Fruit fly (Drosophila melanogaster) whole organism, prepupa: ENCODE results near the gene scpr-C.

Experiments used
- Blimp-1 ChIP-seq: fragments of 200-800 bp; sonication (Bioruptor generic); optimal IDR thresholded peaks from 3 replicates; lab custom pipeline; 2017; ENCODE audit warnings: missing biosample characterization, missing genetic modification characterization, mild to moderate bottlenecking, moderate library complexity, missing genetic modification reagents
- CG10631 ChIP-seq: fragments of 200-800 bp; sonication (Bioruptor generic); optimal IDR thresholded peaks from 2 replicates; lab custom pipeline; 2016; ENCODE audit warnings: missing biosample characterization, missing genetic modification characterization
- CG11294 ChIP-seq: fragments of 200-800 bp; sonication (Bioruptor generic); IDR thresholded peaks from 2 replicates; pipeline ENCODE4 v1.3.6; 2022; ENCODE audit warnings: missing biosample characterization, missing genetic modification characterization
- CG11762 ChIP-seq: fragments of 200-800 bp; sonication (Bioruptor generic); optimal IDR thresholded peaks from 3 replicates; lab custom pipeline; 2016; ENCODE audit warnings: missing biosample characterization, missing genetic modification characterization; ENCODE audit not compliant: insufficient read depth
- CG11902 ChIP-seq: fragments of 200-800 bp; sonication (Bioruptor generic); optimal IDR thresholded peaks from 3 replicates; lab custom pipeline; 2016; ENCODE audit warnings: missing biosample characterization, missing genetic modification characterization
- CG15336 ChIP-seq: fragments of 200-800 bp; sonication (Bioruptor generic); IDR thresholded peaks from 2 replicates; pipeline ENCODE4 v1.3.6; 2022; ENCODE audit warnings: missing biosample characterization, missing genetic modification characterization
- CG16779 ChIP-seq: fragments of 200-800 bp; sonication (Bioruptor generic); optimal IDR thresholded peaks from 3 replicates; lab custom pipeline; 2017; ENCODE audit warnings: missing biosample characterization, mild to moderate bottlenecking, missing genetic modification characterization
- CG3032 ChIP-seq: fragments of 200-800 bp; optimal IDR thresholded peaks from 2 replicates; lab custom pipeline; 2019; ENCODE audit warnings: missing biosample characterization, mild to moderate bottlenecking, missing genetic modification characterization, moderate library complexity
- CG31627 ChIP-seq: fragments of 200-800 bp; sonication (Bioruptor generic); optimal IDR thresholded peaks from 3 replicates; lab custom pipeline; 2016; ENCODE audit warnings: missing biosample characterization, missing genetic modification characterization
- CG32006 ChIP-seq: fragments of 200-800 bp; sonication (Bioruptor generic); optimal IDR thresholded peaks from 3 replicates; lab custom pipeline; 2017; ENCODE audit warnings: missing biosample characterization, mild to moderate bottlenecking, missing genetic modification characterization
- CG34406 ChIP-seq: fragments of 200-800 bp; sonication (Bioruptor generic); optimal IDR thresholded peaks from 3 replicates; lab custom pipeline; 2016; ENCODE audit warnings: missing biosample characterization, missing genetic modification characterization
- CG6792 ChIP-seq: fragments of 200-800 bp; sonication (Bioruptor generic); optimal IDR thresholded peaks from 3 replicates; lab custom pipeline; 2016; ENCODE audit warnings: missing biosample characterization, missing genetic modification characterization
- CG6808 ChIP-seq: fragments of 200-800 bp; sonication (Bioruptor generic); optimal IDR thresholded peaks from 3 replicates; lab custom pipeline; 2017; ENCODE audit warnings: missing biosample characterization, missing genetic modification characterization, mild to moderate bottlenecking, moderate library complexity, missing genetic modification reagents
- CG6854 ChIP-seq: fragments of 200-800 bp; sonication (Bioruptor generic); optimal IDR thresholded peaks from 2 replicates; lab custom pipeline; 2017; ENCODE audit warnings: missing biosample characterization, mild to moderate bottlenecking, missing genetic modification characterization
- CG8319 ChIP-seq: fragments of 200-800 bp; sonication (Bioruptor generic); optimal IDR thresholded peaks from 3 replicates; lab custom pipeline; 2016; ENCODE audit warnings: missing biosample characterization, missing genetic modification characterization
- CG8632 ChIP-seq: fragments of 200-800 bp; sonication (Bioruptor generic); optimal IDR thresholded peaks from 3 replicates; lab custom pipeline; 2016; ENCODE audit warnings: missing biosample characterization, missing genetic modification characterization
- CG9139 ChIP-seq: fragments of 200-800 bp; sonication (Bioruptor generic); optimal IDR thresholded peaks from 3 replicates; lab custom pipeline; 2017; ENCODE audit warnings: missing biosample characterization, mild to moderate bottlenecking, missing genetic modification characterization
- Eip75B ChIP-seq: fragments of 200-800 bp; sonication (Bioruptor generic); optimal IDR thresholded peaks from 3 replicates; lab custom pipeline; 2016; ENCODE audit warnings: missing biosample characterization, missing genetic modification characterization
- Eip78C ChIP-seq: fragments of 200-800 bp; sonication (Bioruptor generic); peaks from one replicate; lab custom pipeline; 2016; ENCODE audit warnings: missing biosample characterization, missing genetic modification characterization
- Ets21C ChIP-seq: fragments of 200-800 bp; sonication (Bioruptor generic); optimal IDR thresholded peaks from 3 replicates; lab custom pipeline; 2016; ENCODE audit warnings: missing biosample characterization, missing genetic modification characterization
- Hr38 ChIP-seq: sonication (Bioruptor generic); optimal IDR thresholded peaks from 2 replicates; lab custom pipeline; 2016; ENCODE audit warnings: missing biosample characterization, missing genetic modification characterization
- Lpt ChIP-seq: fragments of 200-800 bp; sonication (Bioruptor generic); optimal IDR thresholded peaks from 3 replicates; lab custom pipeline; 2016; ENCODE audit warnings: missing biosample characterization, missing genetic modification characterization
- Met ChIP-seq: fragments of 200-800 bp; sonication (Bioruptor generic); optimal IDR thresholded peaks from 3 replicates; lab custom pipeline; 2016; ENCODE audit warnings: missing biosample characterization, missing genetic modification characterization
- OdsH ChIP-seq: fragments of 200-800 bp; sonication (Bioruptor generic); optimal IDR thresholded peaks from 3 replicates; lab custom pipeline; 2016; ENCODE audit warnings: missing biosample characterization, missing genetic modification characterization
- Smox ChIP-seq: fragments of 200-800 bp; sonication (Bioruptor generic); optimal IDR thresholded peaks from 3 replicates; lab custom pipeline; 2016; ENCODE audit warnings: missing biosample characterization, missing genetic modification characterization
- Sox15 ChIP-seq: fragments of 200-800 bp; sonication (Bioruptor generic); optimal IDR thresholded peaks from 3 replicates; lab custom pipeline; 2016; ENCODE audit warnings: missing biosample characterization, missing genetic modification characterization
- acj6 ChIP-seq: fragments of 200-800 bp; sonication (Bioruptor generic); optimal IDR thresholded peaks from 3 replicates; lab custom pipeline; 2016; ENCODE audit warnings: missing biosample characterization, missing genetic modification characterization
- cyc ChIP-seq: fragments of 200-800 bp; sonication (Bioruptor generic); optimal IDR thresholded peaks from 3 replicates; lab custom pipeline; 2016; ENCODE audit warnings: missing biosample characterization, missing genetic modification characterization
- eg ChIP-seq: fragments of 200-800 bp; sonication (Bioruptor generic); IDR thresholded peaks from 3 replicates; pipeline ENCODE4 v1.3.6; 2022; ENCODE audit warnings: missing biosample characterization, missing genetic modification characterization
- esn ChIP-seq: fragments of 200-800 bp; sonication (Bioruptor generic); optimal IDR thresholded peaks from 2 replicates; lab custom pipeline; 2016; ENCODE audit warnings: missing biosample characterization, mild to moderate bottlenecking, missing genetic modification characterization, moderate library complexity
- fd85E ChIP-seq: fragments of 200-800 bp; sonication (Bioruptor generic); optimal IDR thresholded peaks from 3 replicates; lab custom pipeline; 2016; ENCODE audit warnings: missing biosample characterization, missing genetic modification characterization
- fkh ChIP-seq: fragments of 200-800 bp; sonication (Bioruptor generic); optimal IDR thresholded peaks from 3 replicates; lab custom pipeline; 2017; ENCODE audit warnings: missing biosample characterization, mild to moderate bottlenecking, missing genetic modification characterization, moderate library complexity
- net ChIP-seq: fragments of 200-800 bp; sonication (Bioruptor generic); optimal IDR thresholded peaks from 3 replicates; lab custom pipeline; 2016; ENCODE audit warnings: missing biosample characterization, missing genetic modification characterization
- pdm3 ChIP-seq: fragments of 200-800 bp; sonication (Bioruptor generic); optimal IDR thresholded peaks from 3 replicates; lab custom pipeline; 2016; ENCODE audit warnings: missing biosample characterization, missing genetic modification characterization
- salr ChIP-seq, 2 experiments: fragments of 200-800 bp; sonication (Bioruptor generic); optimal IDR thresholded peaks; 3 replicates each; lab custom pipeline; 2016 to 2018; ENCODE audit warnings: missing biosample characterization in 2 of 2, missing genetic modification characterization in 2 of 2, mild to moderate bottlenecking in 1 of 2
- spab ChIP-seq: fragments of 200-800 bp; sonication (Bioruptor generic); optimal IDR thresholded peaks from 2 replicates; lab custom pipeline; 2017; ENCODE audit warnings: missing biosample characterization, mild to moderate bottlenecking, missing genetic modification characterization, missing genetic modification reagents
- ss ChIP-seq, 2 experiments: fragments of 200-800 bp; sonication (Bioruptor generic); optimal IDR thresholded peaks; 2 replicates in 1 of 2; 3 replicates in 1 of 2; lab custom pipeline; 2017 to 2018; ENCODE audit warnings: mild to moderate bottlenecking in 2 of 2, missing biosample characterization in 2 of 2, missing genetic modification characterization in 2 of 2, moderate library complexity in 1 of 2
- svp ChIP-seq: fragments of 200-800 bp; sonication (Bioruptor generic); peaks from one replicate; lab custom pipeline; 2016; ENCODE audit warnings: missing biosample characterization, missing genetic modification characterization
- topi ChIP-seq: fragments of 200-800 bp; sonication (Bioruptor generic); optimal IDR thresholded peaks from 3 replicates; lab custom pipeline; 2016; ENCODE audit warnings: missing biosample characterization, missing genetic modification characterization
- vri ChIP-seq: fragments of 200-800 bp; sonication (Bioruptor generic); optimal IDR thresholded peaks from 3 replicates; lab custom pipeline; 2016; ENCODE audit warnings: missing biosample characterization, mild to moderate bottlenecking, missing genetic modification characterization

Gene scpr-C

DNA sequence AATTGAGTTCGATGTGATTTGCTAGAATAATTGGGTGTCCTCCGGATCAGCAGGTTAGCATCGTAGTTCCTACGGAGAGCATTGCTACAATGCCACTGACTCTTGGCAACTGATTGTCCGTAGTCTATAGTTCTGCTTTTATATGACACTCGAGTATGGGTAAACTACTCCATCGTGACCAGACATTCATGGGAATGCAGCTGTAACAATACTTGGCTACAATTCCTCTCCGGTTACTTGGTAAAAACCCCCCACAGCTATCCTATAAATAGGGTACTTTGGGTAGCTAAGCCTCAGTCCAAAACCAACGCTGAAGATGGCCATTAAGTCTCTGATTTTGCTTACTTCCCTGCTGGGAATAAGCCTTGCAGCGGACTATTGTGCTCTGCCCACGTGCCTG lies at the start of gene scpr-C:
TSS of gene scpr-C (plus strand) at position 301 of the 400 bp plus-strand sequence.
- TF ChIP-seq Ets21C (GFP tag; lab: Kevin White, UChicago) (no peak), fkh (GFP tag; lab: Kevin White, UChicago) (no peak), Blimp-1 (no peak), ss (GFP tag; optimal IDR thresholded peaks at IDR 0.05; lab: Kevin White, UChicago) (no peak), CG8319 (GFP tag; lab: Kevin White, UChicago) (no peak), CG3032 (tag; lab: Kevin White, UChicago) (no peak), CG6792 (GFP tag; lab: Kevin White, UChicago) (no peak), Eip75B (no peak), CG8632 (GFP tag; lab: Kevin White, UChicago) (no peak), Hr38 (no peak)

DNA sequence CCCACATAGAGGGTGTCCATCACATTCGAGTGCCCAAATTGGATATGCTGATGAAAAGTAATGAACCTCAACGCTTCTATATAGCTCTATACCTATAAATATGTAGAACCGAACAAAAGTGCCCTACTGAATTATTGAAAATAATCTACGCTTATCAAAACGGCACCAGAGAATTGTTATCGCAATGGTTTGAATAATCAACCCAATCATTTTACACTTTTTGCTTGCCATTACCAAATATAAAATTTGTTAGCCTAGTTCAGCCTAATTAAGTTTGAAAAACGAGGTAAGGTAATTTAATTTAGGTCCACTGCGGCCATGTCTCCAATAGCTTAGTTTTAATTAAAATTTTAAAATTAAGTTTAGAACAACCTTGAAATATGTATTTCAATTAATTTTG lies 49.5 kb upstream of the scpr-C start:
- no peak for TF ChIP-seq eg (GFP tag; lab: Robert Waterston, UW)
- no peak for TF ChIP-seq CG15336 (GFP tag; lab: Robert Waterston, UW)
- TF ChIP-seq acj6 (GFP tag; lab: Kevin White, UChicago), result no peak
- TF ChIP-seq Met (GFP tag; lab: Kevin White, UChicago), result no peak
- TF ChIP-seq CG34406 (GFP tag; lab: Kevin White, UChicago), result no peak
- TF ChIP-seq Eip75B, result no peak
- TF ChIP-seq Sox15 (GFP tag; lab: Kevin White, UChicago), result no peak
- no peak for TF ChIP-seq CG9139 (GFP tag; lab: Kevin White, UChicago)
- no peak for TF ChIP-seq spab
- no peak for TF ChIP-seq CG6808 (GFP tag; lab: Kevin White, UChicago)
- no peak for TF ChIP-seq Lpt
- TF ChIP-seq CG11902 (GFP tag; lab: Kevin White, UChicago), result no peak
- TF ChIP-seq CG31627 (GFP tag; lab: Kevin White, UChicago), result no peak
- TF ChIP-seq topi (GFP tag; lab: Kevin White, UChicago), result no peak

DNA sequence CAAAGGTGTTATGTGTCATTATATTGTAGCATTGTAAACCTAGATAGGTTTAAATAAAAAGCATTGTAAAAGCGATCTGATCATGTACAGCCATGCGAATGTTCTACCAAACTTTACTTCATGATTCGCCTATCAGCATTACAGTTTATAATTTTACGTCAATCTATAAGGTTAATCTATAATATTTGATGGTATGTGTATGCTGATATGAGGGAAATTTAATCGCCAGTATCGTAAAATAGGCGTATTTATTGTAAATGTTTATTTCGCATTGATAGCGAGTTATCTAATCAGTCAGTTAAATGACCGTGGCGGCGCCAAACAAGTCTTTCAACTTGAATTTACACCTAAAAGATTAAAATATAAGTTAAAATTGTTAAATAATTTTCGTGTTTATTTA lies 47.7 kb upstream of the scpr-C start:
- no peak for TF ChIP-seq cyc
- no peak for TF ChIP-seq acj6 (GFP tag; lab: Kevin White, UChicago)
- no peak for TF ChIP-seq CG10631 (GFP tag; lab: Kevin White, UChicago)
- TF ChIP-seq CG8319 (GFP tag; lab: Kevin White, UChicago), result no peak
- TF ChIP-seq CG6854 (GFP tag; lab: Kevin White, UChicago), result no peak
- no peak for TF ChIP-seq fd85E (GFP tag; lab: Kevin White, UChicago)
- TF ChIP-seq, all 60 proteins: peak for 0

DNA sequence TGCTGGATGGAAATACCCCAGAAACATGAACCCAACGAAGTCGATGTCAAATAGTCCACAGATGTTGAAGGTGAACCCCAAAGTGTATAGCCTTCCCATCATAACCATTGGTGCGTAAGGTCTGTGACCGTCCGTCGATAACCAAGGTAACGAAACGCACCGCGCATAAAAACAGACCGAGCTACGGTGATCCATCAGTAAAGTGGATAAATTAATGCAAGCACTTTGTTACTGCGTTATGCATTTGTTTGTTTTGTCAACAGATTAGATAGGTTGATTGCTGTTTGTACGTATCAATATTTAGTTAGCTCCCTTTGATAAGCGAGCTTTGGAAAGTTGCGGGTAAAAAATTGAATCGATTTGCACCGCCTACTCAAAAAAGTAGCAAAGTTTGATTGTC lies 47.0 kb upstream of the scpr-C start:
- TF ChIP-seq fkh (GFP tag; lab: Kevin White, UChicago), result peak; percentile 47
- no peak for TF ChIP-seq Smox (GFP tag; lab: Kevin White, UChicago)
- TF ChIP-seq, all 60 proteins: peak for 1

DNA sequence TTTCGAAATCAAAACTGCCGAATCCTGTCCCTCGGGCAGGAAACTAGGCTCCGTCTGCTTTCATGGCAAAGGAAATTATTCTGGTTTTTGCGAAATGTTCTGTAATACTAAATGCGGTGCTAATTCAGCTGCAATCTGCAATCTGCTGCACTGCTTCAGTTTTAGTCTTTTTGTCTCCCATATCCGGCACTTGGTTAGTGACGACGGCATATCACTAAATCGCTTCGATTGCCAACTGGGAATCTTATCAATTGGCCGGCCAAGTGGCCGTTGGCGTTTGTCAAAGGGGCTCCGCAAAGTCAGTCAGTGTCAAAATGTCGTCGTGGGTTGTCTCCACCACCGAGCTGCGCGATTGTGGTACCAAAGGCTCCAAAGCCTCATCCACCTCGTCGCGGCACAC lies 29.5 kb upstream of the scpr-C start, which contains the start of gene CG18577:
TSS of gene CG18577 (plus strand) at position 301 of the 400 bp plus-strand sequence.
- TF ChIP-seq fd85E (GFP tag; lab: Kevin White, UChicago) (no peak), CG11294 (no peak), Eip78C (GFP tag; lab: Kevin White, UChicago) (no peak), OdsH (GFP tag; lab: Kevin White, UChicago) (no peak)

DNA sequence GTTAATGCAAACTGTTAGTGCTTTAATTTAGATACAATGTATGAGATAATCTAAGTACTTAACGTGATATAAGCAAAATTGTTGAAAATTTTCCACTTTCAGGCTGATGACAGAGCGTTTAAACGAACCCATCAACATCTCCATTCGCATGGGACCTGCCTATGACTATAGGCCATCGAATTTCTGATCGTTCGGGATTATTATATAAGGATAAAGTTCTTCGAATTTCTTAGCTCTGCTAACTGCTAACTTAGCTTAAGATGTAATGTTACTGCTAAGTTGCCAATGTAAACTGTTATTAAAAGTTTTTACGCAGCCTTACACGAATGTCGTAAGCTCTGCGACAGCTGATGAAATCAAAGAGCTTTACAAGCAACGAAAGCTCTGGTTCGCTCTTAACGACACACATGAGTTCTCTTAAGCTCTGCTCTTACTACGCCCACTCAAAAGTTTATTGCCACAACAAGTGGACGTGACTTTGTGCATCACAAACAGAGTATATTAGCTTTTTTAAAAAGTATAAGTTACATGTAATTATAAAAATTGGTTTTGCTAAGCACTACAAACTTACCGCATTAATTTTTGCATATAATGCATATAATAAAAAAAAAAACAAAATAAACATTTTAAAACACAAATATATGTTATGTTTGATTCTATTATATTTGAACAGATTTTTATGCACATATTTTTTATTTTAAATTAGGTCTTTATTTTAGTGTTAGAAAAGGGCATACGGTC lies 28.5 kb upstream of the scpr-C start:
- TF ChIP-seq esn (GFP tag; lab: Kevin White, UChicago) (peak; percentile 99), svp (peak; percentile 99), Sox15 (GFP tag; lab: Kevin White, UChicago) (peak; percentile 95), ss (GFP tag; optimal IDR thresholded peaks at IDR 0.05; lab: Kevin White, UChicago) (peak in 1 of 2 experiments; percentile 99), CG11294 (peak; percentile 98), Smox (GFP tag; lab: Kevin White, UChicago) (peak; percentile 96), fkh (GFP tag; lab: Kevin White, UChicago) (peak; percentile 73), CG16779 (tag; lab: Kevin White, UChicago) (peak; percentile 97), CG31627 (GFP tag; lab: Kevin White, UChicago) (peak; percentile 95), CG11762 (GFP tag; lab: Kevin White, UChicago) (peak; percentile 95), CG32006 (GFP tag; lab: Kevin White, UChicago) (peak; percentile 100), Eip78C (GFP tag; lab: Kevin White, UChicago) (peak; percentile 100), pdm3 (GFP tag; lab: Kevin White, UChicago) (peak; percentile 97), salr (GFP tag; optimal IDR thresholded peaks at IDR 0.05; lab: Kevin White, UChicago) (peak; percentile 87 to 98), vri (GFP tag; lab: Kevin White, UChicago) (peak; percentile 80), net (peak; percentile 96), CG15336 (GFP tag; lab: Robert Waterston, UW) (peak; percentile 99)
